Fruit fly (Drosophila melanogaster): ENCODE measurements around the gene CG15646.

Gene CG15646

dm6 chrX:15619631-15619960 is 51.2 kb downstream of the CG15646 start:
- TF ChIP-seq noc (tag; optimal IDR thresholded peaks at IDR 0.05) = no peak

- peak; percentile 70 for TF ChIP-seq noc (tag; optimal IDR thresholded peaks at IDR 0.05)
Measured at dm6 chrX:15618953-15619630, 51.7 kb downstream of the CG15646 start.

dm6 chrX:15617916-15618315 is 52.9 kb downstream of the CG15646 start:
- no peak for TF ChIP-seq noc (tag; optimal IDR thresholded peaks at IDR 0.05)
